Fruit fly (Drosophila melanogaster) whole organism: ENCODE measurements around the gene CG17075.

ENCODE experiments used
- Dll ChIP-seq: fragments of >200 bp; optimal IDR thresholded peaks from 2 replicates; lab custom pipeline; 2017
- EcR ChIP-seq, 2 experiments: fragments of >200 bp; optimal IDR thresholded peaks; 2 replicates each; lab custom pipeline; 2017; ENCODE audit warnings: missing biosample characterization in 2 of 2, missing genetic modification characterization in 2 of 2, missing genetic modification reagents in 2 of 2
- pan ChIP-seq: fragments of >200 bp; optimal IDR thresholded peaks from 2 replicates; lab custom pipeline; 2017

- TF ChIP-seq EcR (GFP tag; optimal IDR thresholded peaks at IDR 0.05; lab: Kevin White, UChicago), result no peak
- no peak for TF ChIP-seq pan
- no peak for TF ChIP-seq Dll (lab: Kevin White, UChicago)
These were observed 21.7 kb upstream of the CG17075 start, which contains the start of gene Amnionless for dm6 chr2L:289044-289443.
